Fruit fly (Drosophila melanogaster) whole organism, adult: ENCODE measurements around the gene Ork1.

Source experiments
- CG14711 ChIP-seq: fragments of 200-800 bp; sonication (Bioruptor generic); optimal IDR thresholded peaks from 2 replicates; lab custom pipeline; 2018; ENCODE audit warnings: missing biosample characterization, mild to moderate bottlenecking, missing genetic modification characterization, moderate library complexity
- CG7101 ChIP-seq: fragments of 200-800 bp; sonication (Bioruptor generic); optimal IDR thresholded peaks from 2 replicates; lab custom pipeline; 2018; ENCODE audit warnings: missing biosample characterization, mild to moderate bottlenecking, missing genetic modification characterization, moderate library complexity
- ovo ChIP-seq: fragments of 200-800 bp; sonication (Bioruptor generic); optimal IDR thresholded peaks from 2 replicates; lab custom pipeline; 2016; ENCODE audit warnings: missing biosample characterization, missing genetic modification characterization
- toe ChIP-seq: fragments of 200-800 bp; sonication (Bioruptor generic); optimal IDR thresholded peaks from 2 replicates; lab custom pipeline; 2016; ENCODE audit warnings: missing biosample characterization, missing genetic modification characterization

DNA sequence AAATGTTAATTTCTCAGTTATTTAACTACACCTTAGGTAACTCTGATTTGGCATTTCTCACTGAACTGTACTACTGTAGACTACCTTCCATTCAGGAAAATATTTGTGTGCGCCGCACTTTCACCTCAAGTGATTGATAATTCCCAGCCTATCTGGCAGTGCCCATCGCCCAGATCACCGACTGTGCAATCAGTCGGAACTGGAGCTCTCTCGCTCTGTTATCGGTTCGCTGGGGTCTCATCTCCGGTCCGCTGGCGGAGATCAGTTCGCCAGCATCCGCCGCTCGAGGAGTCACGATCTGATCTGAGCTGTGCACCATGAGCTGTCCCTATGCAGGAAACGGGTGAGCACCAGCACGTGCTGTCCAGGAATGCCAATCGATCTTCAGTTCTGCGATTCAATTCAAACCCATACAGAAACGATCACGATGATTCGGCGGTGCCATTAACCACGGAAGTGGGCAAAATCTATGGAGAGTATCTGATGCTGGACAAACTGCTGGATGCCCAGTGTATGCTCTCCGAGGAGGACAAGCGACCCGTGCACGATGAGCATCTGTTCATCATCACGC is 32.7 kb upstream of the Ork1 start, which contains the start of gene v:
- TF ChIP-seq CG7101 (no peak), CG14711 (tag; lab: Kevin White, UChicago) (no peak), ovo (GFP tag; lab: Kevin White, UChicago) (no peak), toe (GFP tag; lab: Kevin White, UChicago) (no peak)
